Fruit fly (Drosophila melanogaster) whole organism: ENCODE data around the gene pyd.

Experiments
- CG8478 ChIP-seq: fragments of >200 bp; optimal IDR thresholded peaks from 2 replicates; lab custom pipeline; 2018; ENCODE audit warnings: inconsistent platforms
- Dll ChIP-seq: fragments of >200 bp; optimal IDR thresholded peaks from 2 replicates; lab custom pipeline; 2017
- EcR ChIP-seq, 2 experiments: fragments of >200 bp; optimal IDR thresholded peaks; 2 replicates each; lab custom pipeline; 2017; ENCODE audit warnings: missing biosample characterization in 2 of 2, missing genetic modification characterization in 2 of 2, missing genetic modification reagents in 2 of 2
- pan ChIP-seq: fragments of >200 bp; optimal IDR thresholded peaks from 2 replicates; lab custom pipeline; 2017
- psq ChIP-seq: fragments of >200 bp; optimal IDR thresholded peaks from 2 replicates; lab custom pipeline; 2017
- usp ChIP-seq: fragments of >200 bp; optimal IDR thresholded peaks from 2 replicates; lab custom pipeline; 2017; ENCODE audit warnings: missing biosample characterization, missing genetic modification characterization, mixed read lengths

dm6 chr3R:8807048-8807447 lies 124.6 kb downstream of the pyd start:
- TF ChIP-seq usp (no peak), CG8478 (lab: Kevin White, UChicago) (no peak), Dll (lab: Kevin White, UChicago) (no peak), psq (no peak), pan (no peak), EcR (GFP tag; optimal IDR thresholded peaks at IDR 0.05; lab: Kevin White, UChicago) (no peak)
